Worm (Caenorhabditis elegans) whole organism, late embryonic: Measurements from ENCODE around the gene C10A4.4.

ENCODE experiments used
- F13H6.1 ChIP-seq: sonication (generic microtip); optimal IDR thresholded peaks from 2 replicates; lab custom pipeline; 2016; ENCODE audit warnings: missing genetic modification characterization, missing compliant biosample characterization
- K02D7.2 ChIP-seq: sonication (generic microtip); optimal IDR thresholded peaks from 2 replicates; lab custom pipeline; 2017; ENCODE audit warnings: mild to moderate bottlenecking, missing genetic modification characterization, missing compliant biosample characterization
- ceh-14 ChIP-seq: sonication (generic microtip); optimal IDR thresholded peaks from 2 replicates; lab custom pipeline; 2016; ENCODE audit warnings: missing genotype, missing genetic modification characterization, missing compliant biosample characterization
- ceh-18 ChIP-seq: sonication (generic microtip); optimal IDR thresholded peaks from 2 replicates; lab custom pipeline; 2016; ENCODE audit warnings: missing genetic modification characterization, missing compliant biosample characterization
- ceh-24 ChIP-seq: sonication (generic microtip); optimal IDR thresholded peaks from 2 replicates; lab custom pipeline; 2016; ENCODE audit warnings: mild to moderate bottlenecking, missing genetic modification characterization, missing compliant biosample characterization
- ceh-30 ChIP-seq: fragments of 150-350 bp; optimal IDR thresholded peaks from 2 replicates; lab custom pipeline; 2014; ENCODE audit warnings: missing biosample characterization, missing genetic modification characterization
- ceh-31 ChIP-seq: sonication (generic microtip); optimal IDR thresholded peaks from 2 replicates; lab custom pipeline; 2016; ENCODE audit warnings: missing genetic modification characterization, missing compliant biosample characterization
- ceh-34 ChIP-seq: sonication (generic microtip); optimal IDR thresholded peaks from 2 replicates; lab custom pipeline; 2016; ENCODE audit warnings: mild to moderate bottlenecking, missing genetic modification characterization, missing compliant biosample characterization
- ceh-45 ChIP-seq: fragments of 200-800 bp; sonication (Bioruptor generic); IDR thresholded peaks from 2 replicates; pipeline ENCODE4 v1.3.6; 2022; ENCODE audit warnings: missing genetic modification reagents, missing genetic modification characterization, missing compliant biosample characterization
- dmd-4 ChIP-seq: sonication (generic microtip); optimal IDR thresholded peaks from 2 replicates; lab custom pipeline; 2016; ENCODE audit warnings: borderline replicate concordance, missing genetic modification characterization, missing compliant biosample characterization
- dve-1 ChIP-seq: sonication (generic microtip); optimal IDR thresholded peaks from 2 replicates; lab custom pipeline; 2017; ENCODE audit warnings: antibody characterized with exemption, mild to moderate bottlenecking, missing genetic modification characterization, missing compliant biosample characterization
- eyg-1 ChIP-seq: sonication (generic microtip); optimal IDR thresholded peaks from 2 replicates; lab custom pipeline; 2016; ENCODE audit warnings: missing genotype, missing genetic modification characterization, missing compliant biosample characterization
- fkh-6 ChIP-seq: sonication (generic microtip); optimal IDR thresholded peaks from 2 replicates; lab custom pipeline; 2016; ENCODE audit warnings: missing genetic modification characterization, missing compliant biosample characterization
- gmeb-2 ChIP-seq: sonication (generic microtip); optimal IDR thresholded peaks from 2 replicates; lab custom pipeline; 2016; ENCODE audit warnings: missing genetic modification characterization, inconsistent platforms, missing compliant biosample characterization
- hlh-13 ChIP-seq: fragments of 200-800 bp; sonication (Bioruptor generic); optimal IDR thresholded peaks from 2 replicates; lab custom pipeline; 2018; ENCODE audit warnings: mild to moderate bottlenecking, missing genetic modification characterization, missing compliant biosample characterization
- hlh-30 ChIP-seq: sonication (generic microtip); optimal IDR thresholded peaks from 2 replicates; lab custom pipeline; 2017; ENCODE audit warnings: antibody characterized with exemption, missing genetic modification characterization, missing compliant biosample characterization; ENCODE audit not compliant: insufficient read depth
- hlh-6 ChIP-seq: sonication (generic microtip); optimal IDR thresholded peaks from 2 replicates; lab custom pipeline; 2016; ENCODE audit warnings: missing genotype, missing genetic modification characterization, missing compliant biosample characterization
- hlh-8 ChIP-seq: sonication (generic microtip); optimal IDR thresholded peaks from 2 replicates; lab custom pipeline; 2016; ENCODE audit warnings: missing genotype, missing genetic modification characterization, missing compliant biosample characterization
- lim-6 ChIP-seq: sonication (generic microtip); optimal IDR thresholded peaks from 2 replicates; lab custom pipeline; 2016; ENCODE audit warnings: missing genetic modification characterization, missing compliant biosample characterization
- madf-2 ChIP-seq: sonication (generic microtip); optimal IDR thresholded peaks from 2 replicates; lab custom pipeline; 2017; ENCODE audit warnings: missing genetic modification characterization, missing compliant biosample characterization
- nfya-1 ChIP-seq: sonication (generic microtip); optimal IDR thresholded peaks from 2 replicates; lab custom pipeline; 2017; ENCODE audit warnings: missing genetic modification characterization, mild to moderate bottlenecking, missing compliant biosample characterization, antibody characterized with exemption, moderate library complexity
- nhr-11 ChIP-seq: fragments of 150-350 bp; optimal IDR thresholded peaks from 2 replicates; lab custom pipeline; 2014; ENCODE audit warnings: missing biosample characterization, missing genetic modification characterization
- pag-3 ChIP-seq: sonication (generic microtip); optimal IDR thresholded peaks from 2 replicates; lab custom pipeline; 2016; ENCODE audit warnings: missing compliant biosample characterization, missing genetic modification characterization, borderline replicate concordance
- pat-9 ChIP-seq: fragments of 200-800 bp; sonication (Bioruptor generic); optimal IDR thresholded peaks from 2 replicates; lab custom pipeline; 2018; ENCODE audit warnings: mild to moderate bottlenecking, missing genetic modification characterization, moderate library complexity, missing compliant biosample characterization
- pax-1 ChIP-seq: fragments of 150-350 bp; optimal IDR thresholded peaks from 2 replicates; lab custom pipeline; 2014; ENCODE audit warnings: missing biosample characterization, missing genetic modification characterization
- pha-2 ChIP-seq: sonication (generic microtip); optimal IDR thresholded peaks from 2 replicates; lab custom pipeline; 2017; ENCODE audit warnings: mild to moderate bottlenecking, missing genetic modification characterization, missing compliant biosample characterization
- pha-4 ChIP-seq: fragments of 150-350 bp; optimal IDR thresholded peaks from 2 replicates; lab custom pipeline; 2018; ENCODE audit warnings: missing biosample characterization, missing genetic modification reagents, missing genetic modification characterization
- pros-1 ChIP-seq: fragments of 150-350 bp; optimal IDR thresholded peaks from 2 replicates; lab custom pipeline; 2014; ENCODE audit warnings: missing biosample characterization, missing genetic modification reagents, missing genetic modification characterization
- rnt-1 ChIP-seq: sonication (generic microtip); optimal IDR thresholded peaks from 2 replicates; lab custom pipeline; 2016; ENCODE audit warnings: missing genetic modification characterization, missing compliant biosample characterization
- sdc-2 ChIP-seq: sonication (generic microtip); optimal IDR thresholded peaks from 2 replicates; lab custom pipeline; 2016; ENCODE audit warnings: missing genotype, missing genetic modification characterization, missing compliant biosample characterization
- sox-2 ChIP-seq: fragments of 200-800 bp; sonication (Bioruptor generic); IDR thresholded peaks from 2 replicates; pipeline ENCODE4 v1.3.6; 2022; ENCODE audit warnings: missing genetic modification reagents, missing genetic modification characterization, missing compliant biosample characterization
- sox-4 ChIP-seq: sonication (generic microtip); optimal IDR thresholded peaks from 2 replicates; lab custom pipeline; 2017; ENCODE audit warnings: mild to moderate bottlenecking, missing genetic modification characterization, inconsistent platforms, missing compliant biosample characterization
- tbx-2 ChIP-seq: sonication (generic microtip); optimal IDR thresholded peaks from 2 replicates; lab custom pipeline; 2016; ENCODE audit warnings: missing genetic modification characterization, missing compliant biosample characterization
- ttx-3 ChIP-seq: sonication (generic microtip); optimal IDR thresholded peaks from 2 replicates; lab custom pipeline; 2016; ENCODE audit warnings: missing genetic modification reagents, missing genetic modification characterization, missing compliant biosample characterization
- unc-3 ChIP-seq, 2 experiments: fragments of 200-800 bp in 1 of 2; sonication (Bioruptor generic) in 1 of 2; sonication (generic microtip) in 1 of 2; conservative IDR thresholded peaks in 1 of 2; optimal IDR thresholded peaks in 1 of 2; 2 replicates each; pipeline versions ENCODE4 v1.3.6 to Lab custom; 2016 to 2022; ENCODE audit warnings: missing compliant biosample characterization in 2 of 2, missing genetic modification characterization in 2 of 2, missing genetic modification reagents in 1 of 2
- unc-42 ChIP-seq: sonication (generic microtip); optimal IDR thresholded peaks from 2 replicates; lab custom pipeline; 2016; ENCODE audit warnings: missing genotype, missing genetic modification characterization, missing compliant biosample characterization
- unc-86 ChIP-seq: sonication (generic microtip); optimal IDR thresholded peaks from 2 replicates; lab custom pipeline; 2016; ENCODE audit warnings: missing genetic modification characterization, missing compliant biosample characterization
- ztf-16 ChIP-seq: sonication (generic microtip); optimal IDR thresholded peaks from 2 replicates; lab custom pipeline; 2017; ENCODE audit warnings: missing genetic modification characterization, missing compliant biosample characterization

The C10A4.4 gene

DNA sequence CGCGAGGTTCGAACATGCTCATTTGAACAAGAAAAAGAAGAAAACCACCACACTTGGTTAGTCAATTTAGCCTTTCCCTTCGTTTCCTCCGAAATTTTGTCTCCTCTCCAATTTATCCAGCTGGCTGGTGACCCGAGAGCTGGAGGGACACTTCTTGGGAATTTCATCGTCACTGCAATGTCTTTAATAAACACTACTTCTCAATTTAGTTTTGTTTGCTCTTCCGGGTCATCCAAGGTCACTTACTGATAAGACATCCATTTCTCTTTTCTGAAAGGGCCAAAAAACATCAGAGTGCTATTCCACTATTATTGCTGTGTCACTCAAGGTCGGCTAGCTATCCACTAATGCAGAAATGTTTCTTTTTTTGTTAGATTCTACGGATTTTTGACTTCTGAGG lies 4.5 kb downstream of the C10A4.4 start, which contains the start of gene C10A4.3:
Gene C10A4.3 (plus strand): TSS at position 301 of the 400 bp plus-strand sequence.
- no peak for TF ChIP-seq pha-4 (tag; lab: Kevin White, UChicago)
- TF ChIP-seq ceh-30 (tag; lab: Kevin White, UChicago): no peak

ce11 chrX:7407749-7408148 lies 6.9 kb downstream of the C10A4.4 start:
- TF ChIP-seq pat-9 (tag; lab: Kevin White, UChicago) (no peak), F13H6.1 (no peak), unc-42 (tag; lab: Kevin White, UChicago) (no peak), hlh-30 (no peak), unc-86 (tag; lab: Kevin White, UChicago) (no peak), tbx-2 (tag; lab: Kevin White, UChicago) (no peak), hlh-6 (tag; lab: Kevin White, UChicago) (no peak), ceh-14 (tag; lab: Kevin White, UChicago) (no peak), madf-2 (tag; lab: Kevin White, UChicago) (no peak), fkh-6 (tag; lab: Kevin White, UChicago) (no peak)

DNA sequence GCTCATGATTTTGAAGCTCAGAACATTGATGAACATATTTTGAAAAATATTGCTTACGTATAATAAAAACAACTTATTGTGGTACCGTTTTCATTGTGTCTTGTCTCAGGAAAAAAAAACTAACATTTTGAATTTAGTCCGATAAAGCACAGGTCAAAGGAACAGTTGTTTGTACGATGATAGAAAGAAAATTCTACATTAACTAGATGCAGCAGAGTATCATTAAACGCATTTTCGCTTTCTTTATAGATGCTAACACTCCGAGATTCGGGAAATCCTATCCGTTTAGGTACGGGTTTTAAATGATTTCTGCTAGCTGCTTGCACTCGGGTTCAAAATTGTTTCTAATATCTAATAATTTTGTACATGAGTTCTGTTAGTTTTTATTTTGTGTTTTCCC lies 8.1 kb downstream of the C10A4.4 start:
- TF ChIP-seq sox-2 (no peak), fkh-6 (tag; lab: Kevin White, UChicago) (no peak), hlh-6 (tag; lab: Kevin White, UChicago) (no peak)

DNA sequence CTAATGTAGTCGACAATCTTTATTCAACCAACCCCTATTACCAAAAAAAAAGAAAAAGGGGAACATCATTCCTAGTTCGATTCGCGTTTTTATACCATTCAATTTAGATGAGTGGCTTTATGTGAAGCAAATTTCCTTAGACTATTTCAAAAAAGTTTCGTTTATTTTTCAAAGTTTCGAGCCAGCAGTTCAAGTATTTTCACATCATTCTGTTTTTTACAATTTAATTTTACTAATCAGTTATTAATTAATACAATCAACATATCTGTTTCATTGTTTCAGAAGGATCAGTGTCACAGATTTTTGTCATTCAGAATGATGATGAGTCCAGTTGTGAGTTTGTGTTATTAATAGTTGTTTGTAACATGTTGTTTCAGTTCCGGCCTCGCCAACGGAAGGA lies 9.0 kb downstream of the C10A4.4 start, which contains the start of gene C10A4.2:
Gene C10A4.2 (plus strand): TSS at position 301 of the 400 bp plus-strand sequence.
- TF ChIP-seq dve-1 (tag; lab: Kevin White, UChicago) (no peak), eyg-1 (tag; lab: Kevin White, UChicago) (no peak), hlh-6 (tag; lab: Kevin White, UChicago) (no peak), nhr-11 (tag; lab: Kevin White, UChicago) (no peak), hlh-13 (GFP tag; lab: Kevin White, UChicago) (no peak), K02D7.2 (tag; lab: Kevin White, UChicago) (no peak), rnt-1 (tag; lab: Kevin White, UChicago) (no peak), ceh-18 (tag; lab: Kevin White, UChicago) (no peak), ttx-3 (no peak), pha-2 (tag; lab: Kevin White, UChicago) (no peak)
- TF ChIP-seq, all 69 proteins: peak for 0

DNA sequence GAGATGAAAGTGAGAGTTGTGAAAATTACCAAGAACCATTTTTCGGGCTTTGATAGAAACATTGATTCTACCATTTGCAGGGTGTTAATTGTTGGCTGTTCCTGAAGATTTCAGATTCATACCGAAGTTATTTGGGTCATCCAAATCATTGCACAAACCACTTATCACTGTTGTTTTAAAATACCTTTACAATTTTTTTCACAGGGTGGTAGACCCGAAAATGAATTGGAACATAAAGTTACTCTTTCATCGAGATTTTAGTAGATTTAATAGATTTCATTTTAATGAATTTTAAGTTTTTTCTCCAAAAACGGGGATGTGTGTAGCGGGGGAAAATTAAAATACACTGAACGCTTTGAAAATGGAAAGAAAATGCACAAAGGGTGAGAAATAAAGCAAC lies 14.5 kb downstream of the C10A4.4 start, which contains the start of gene C10A4.7:
Gene C10A4.7 (minus strand): TSS at position 101 of the 400 bp plus-strand sequence.
- TF ChIP-seq ztf-16 (tag; lab: Kevin White, UChicago) (no peak), lim-6 (tag; lab: Kevin White, UChicago) (no peak), madf-2 (tag; lab: Kevin White, UChicago) (no peak), ceh-30 (tag; lab: Kevin White, UChicago) (no peak), unc-86 (tag; lab: Kevin White, UChicago) (no peak), ceh-14 (tag; lab: Kevin White, UChicago) (no peak), sox-2 (no peak), hlh-6 (tag; lab: Kevin White, UChicago) (no peak), gmeb-2 (no peak), sdc-2 (no peak), hlh-30 (no peak), ceh-31 (tag; lab: Kevin White, UChicago) (no peak), pag-3 (tag; lab: Kevin White, UChicago) (no peak), rnt-1 (tag; lab: Kevin White, UChicago) (no peak), ttx-3 (no peak), sox-4 (tag; lab: Kevin White, UChicago) (no peak), pax-1 (no peak), ceh-45 (GFP tag; lab: Robert Waterston, UW) (no peak), F13H6.1 (no peak)

- TF ChIP-seq dve-1 (tag; lab: Kevin White, UChicago) (no peak), F13H6.1 (no peak), nfya-1 (no peak), unc-3 (GFP tag; conservative IDR thresholded peaks at IDR 0.05; lab: Robert Waterston, UW) (no peak), unc-3 (tag; optimal IDR thresholded peaks at IDR 0.05; lab: Kevin White, UChicago) (no peak), eyg-1 (tag; lab: Kevin White, UChicago) (no peak), ceh-18 (tag; lab: Kevin White, UChicago) (no peak), pha-4 (tag; lab: Kevin White, UChicago) (no peak), ceh-24 (no peak), pros-1 (no peak), dmd-4 (tag; lab: Kevin White, UChicago) (no peak), hlh-8 (no peak), ceh-34 (tag; lab: Kevin White, UChicago) (no peak)
These were observed 15.2 kb downstream of the C10A4.4 start, which contains the start of gene C10A4.1 for ce11 chrX:7416082-7416481. Gene C10A4.1 (plus strand): TSS chrX:7416382.
